Worm (Caenorhabditis elegans) whole organism, L4 larva: ENCODE results near the gene K08E4.2.

Experiments used
- Y48G9A.11 ChIP-seq: fragments of 200-800 bp; sonication (Bioruptor generic); IDR thresholded peaks from 2 replicates; pipeline ENCODE4 v1.3.6; 2022; ENCODE audit warnings: missing genetic modification reagents, missing genetic modification characterization, missing compliant biosample characterization
- aly-2 ChIP-seq: sonication (generic microtip); optimal IDR thresholded peaks from 2 replicates; lab custom pipeline; 2018; ENCODE audit warnings: missing biosample characterization, missing genetic modification characterization
- dmd-9 ChIP-seq: fragments of 200-800 bp; sonication (Bioruptor generic); IDR thresholded peaks from 2 replicates; pipeline ENCODE4 v1.3.6; 2022; ENCODE audit warnings: missing genetic modification reagents, missing genetic modification characterization, missing compliant biosample characterization
- duxl-1 ChIP-seq: sonication (generic microtip); optimal IDR thresholded peaks from 2 replicates; lab custom pipeline; 2016; ENCODE audit warnings: mild to moderate bottlenecking, missing genetic modification characterization, moderate library complexity, missing compliant biosample characterization; ENCODE audit not compliant: poor library complexity
- dve-1 ChIP-seq: sonication (generic microtip); optimal IDR thresholded peaks from 2 replicates; lab custom pipeline; 2017; ENCODE audit warnings: antibody characterized with exemption, mild to moderate bottlenecking, missing genetic modification characterization, missing compliant biosample characterization; ENCODE audit not compliant: insufficient read depth
- fos-1 ChIP-seq: fragments of 150-350 bp; optimal IDR thresholded peaks from 2 replicates; lab custom pipeline; 2014; ENCODE audit warnings: missing biosample characterization, missing genetic modification characterization
- lin-38 ChIP-seq: fragments of 200-800 bp; sonication (Bioruptor generic); IDR thresholded peaks from 2 replicates; pipeline ENCODE4 v1.3.6; 2022; ENCODE audit warnings: missing genetic modification reagents, missing genetic modification characterization, missing compliant biosample characterization
- lsy-2 ChIP-seq, 2 experiments: fragments of 150-350 bp in 1 of 2; sonication (generic microtip) in 1 of 2; optimal IDR thresholded peaks; 2 replicates each; lab custom pipeline; 2014 to 2017; ENCODE audit warnings: missing biosample characterization in 2 of 2, missing genetic modification characterization in 2 of 2
- pha-4 ChIP-seq, 2 experiments: fragments of 150-350 bp in 1 of 2; fragments of 200-800 bp in 1 of 2; sonication (Bioruptor generic) in 1 of 2; IDR thresholded peaks in 1 of 2; optimal IDR thresholded peaks in 1 of 2; 2 replicates each; pipeline versions ENCODE4 v1.3.6 to Lab custom; 2014 to 2022; ENCODE audit warnings: missing genetic modification characterization in 2 of 2, missing genetic modification reagents in 2 of 2, missing biosample characterization in 1 of 2, missing compliant biosample characterization in 1 of 2
- snpc-4 ChIP-seq: fragments of 150-350 bp; optimal IDR thresholded peaks from 2 replicates; lab custom pipeline; 2014; ENCODE audit warnings: missing biosample characterization, missing genetic modification characterization
- tag-97 ChIP-seq: fragments of 200-800 bp; sonication (Bioruptor generic); IDR thresholded peaks from 2 replicates; pipeline ENCODE4 v1.3.6; 2022; ENCODE audit warnings: missing genetic modification characterization, missing compliant biosample characterization
- zag-1 ChIP-seq: fragments of 150-350 bp; optimal IDR thresholded peaks from 2 replicates; lab custom pipeline; 2014; ENCODE audit warnings: missing biosample characterization, missing genetic modification characterization
- ztf-11 ChIP-seq: fragments of 150-350 bp; optimal IDR thresholded peaks from 2 replicates; lab custom pipeline; 2014; ENCODE audit warnings: missing biosample characterization, missing genetic modification characterization

DNA sequence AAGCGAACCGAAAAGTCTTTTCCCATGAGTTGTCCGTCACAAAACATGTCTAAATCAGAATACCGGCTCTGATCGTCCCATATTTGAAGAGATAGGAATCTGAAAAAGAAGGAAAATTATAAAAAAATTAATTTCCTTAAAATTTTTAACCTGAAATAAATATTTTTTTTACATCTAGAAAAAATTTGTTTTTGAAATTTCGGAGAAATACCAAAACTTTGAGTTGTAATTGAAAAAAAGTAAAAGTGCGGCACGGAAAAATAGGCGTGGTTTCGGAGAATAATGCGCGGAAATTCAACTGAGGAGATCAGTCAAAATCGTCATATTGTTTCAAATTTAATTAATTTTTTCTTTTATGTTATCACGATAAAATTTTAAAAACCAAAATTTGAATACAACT, 33.1 kb upstream of the K08E4.2 start, which contains the start of gene F11A10.6:
- TF ChIP-seq lsy-2 (tag; optimal IDR thresholded peaks at IDR 0.05; lab: Kevin White, UChicago) (no peak), lin-38 (GFP tag; lab: Robert Waterston, UW) (no peak), pha-4 (GFP tag; IDR thresholded peaks at IDR 0.05; lab: Robert Waterston, UW) (no peak), pha-4 (tag; optimal IDR thresholded peaks at IDR 0.05; lab: Kevin White, UChicago) (no peak), dve-1 (tag; lab: Kevin White, UChicago) (no peak), fos-1 (tag; lab: Kevin White, UChicago) (no peak), duxl-1 (tag; lab: Kevin White, UChicago) (no peak), aly-2 (no peak), snpc-4 (tag; lab: Kevin White, UChicago) (no peak), dmd-9 (GFP tag; lab: Robert Waterston, UW) (no peak), zag-1 (tag; lab: Kevin White, UChicago) (no peak), Y48G9A.11 (no peak), ztf-11 (no peak), tag-97 (GFP tag; lab: Robert Waterston, UW) (no peak)
